Fruit fly (Drosophila melanogaster) whole organism, adult: Measurements from ENCODE around the gene Jarid2.

Experiments used
- CG11617 ChIP-seq: fragments of 200-800 bp; sonication (Bioruptor generic); optimal IDR thresholded peaks from 2 replicates; lab custom pipeline; 2017; ENCODE audit warnings: mild to moderate bottlenecking, missing biosample characterization, missing genetic modification reagents, missing genetic modification characterization
- CG12768 ChIP-seq: fragments of 200-800 bp; sonication (Bioruptor generic); optimal IDR thresholded peaks from 2 replicates; lab custom pipeline; 2017; ENCODE audit warnings: missing biosample characterization, missing genetic modification characterization, mild to moderate bottlenecking, moderate library complexity, missing genetic modification reagents
- CG1620 ChIP-seq: fragments of 200-800 bp; sonication (Bioruptor generic); optimal IDR thresholded peaks from 2 replicates; lab custom pipeline; 2016; ENCODE audit warnings: missing biosample characterization, missing genetic modification characterization
- CG33017 ChIP-seq: fragments of 200-800 bp; sonication (Bioruptor generic); optimal IDR thresholded peaks from 2 replicates; lab custom pipeline; 2018; ENCODE audit warnings: missing biosample characterization, mild to moderate bottlenecking, missing genetic modification characterization, moderate library complexity
- CG5204 ChIP-seq: fragments of 200-800 bp; sonication (Bioruptor generic); optimal IDR thresholded peaks from 2 replicates; lab custom pipeline; 2016; ENCODE audit warnings: missing biosample characterization, missing genetic modification characterization
- CG7101 ChIP-seq: fragments of 200-800 bp; sonication (Bioruptor generic); optimal IDR thresholded peaks from 2 replicates; lab custom pipeline; 2018; ENCODE audit warnings: missing biosample characterization, mild to moderate bottlenecking, missing genetic modification characterization, moderate library complexity
- Clk ChIP-seq: fragments of 200-800 bp; sonication (Bioruptor generic); optimal IDR thresholded peaks from 2 replicates; lab custom pipeline; 2017; ENCODE audit warnings: missing biosample characterization, missing genetic modification characterization
- kay ChIP-seq: fragments of 200-800 bp; sonication (Bioruptor generic); peaks from one replicate; lab custom pipeline; 2016; ENCODE audit warnings: missing biosample characterization, missing genetic modification characterization, borderline replicate concordance
- ovo ChIP-seq: fragments of 200-800 bp; sonication (Bioruptor generic); optimal IDR thresholded peaks from 2 replicates; lab custom pipeline; 2016; ENCODE audit warnings: missing biosample characterization, missing genetic modification characterization
- tj ChIP-seq: fragments of 200-800 bp; sonication (Bioruptor generic); optimal IDR thresholded peaks from 3 replicates; lab custom pipeline; 2017; ENCODE audit warnings: missing biosample characterization, mild to moderate bottlenecking, missing genetic modification characterization, moderate library complexity
- toe ChIP-seq: fragments of 200-800 bp; sonication (Bioruptor generic); optimal IDR thresholded peaks from 2 replicates; lab custom pipeline; 2016; ENCODE audit warnings: missing biosample characterization, missing genetic modification characterization

- TF ChIP-seq kay, result peak; percentile 78
- TF ChIP-seq toe (GFP tag; lab: Kevin White, UChicago), result no peak
- TF ChIP-seq CG7101 (tag; lab: Kevin White, UChicago), result no peak
- TF ChIP-seq Clk, result no peak
- TF ChIP-seq CG5204 (GFP tag; lab: Kevin White, UChicago), result no peak
- no peak for TF ChIP-seq tj (GFP tag; lab: Kevin White, UChicago)
- no peak for TF ChIP-seq CG11617 (GFP tag; lab: Kevin White, UChicago)
- TF ChIP-seq CG1620 (GFP tag; lab: Kevin White, UChicago), result no peak
- no peak for TF ChIP-seq ovo (GFP tag; lab: Kevin White, UChicago)
- TF ChIP-seq CG33017, result no peak
- no peak for TF ChIP-seq CG12768 (GFP tag; lab: Kevin White, UChicago)
Observed at dm6 chr3L:9467267-9467666, 9.6 kb upstream of the Jarid2 start.
